Worm (Caenorhabditis elegans): ENCODE results near the gene srh-23.

DNA sequence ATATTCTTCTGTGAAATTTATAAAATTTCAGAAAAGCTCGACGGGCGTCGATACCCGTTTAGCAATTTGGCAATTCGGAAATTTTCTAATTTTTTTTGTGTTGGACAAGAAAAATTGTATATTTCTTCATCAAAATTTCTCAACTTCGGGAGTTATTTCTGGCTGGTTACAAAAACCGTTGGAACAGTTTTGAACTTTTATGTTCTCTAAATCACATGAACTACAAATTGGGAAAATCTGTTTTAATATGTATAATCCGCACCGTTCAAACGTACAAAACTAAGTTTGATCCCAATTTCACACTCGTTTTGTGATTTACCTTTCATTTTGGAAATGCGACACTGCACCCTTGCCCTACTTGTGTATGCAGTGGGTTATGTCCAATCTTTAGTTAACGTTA lies 35.5 kb upstream of the srh-23 start, which contains the start of gene T19H12.3:
- no peak for TF ChIP-seq nhr-77 (tag; optimal IDR thresholded peaks at IDR 0.05)
- TF ChIP-seq tlp-1 (tag; optimal IDR thresholded peaks at IDR 0.05), result no peak
- TF ChIP-seq tbx-2 (tag; optimal IDR thresholded peaks at IDR 0.05), result no peak
- TF ChIP-seq pqm-1 (tag; optimal IDR thresholded peaks at IDR 0.05), result no peak
- no peak for TF ChIP-seq vab-15 (tag; optimal IDR thresholded peaks at IDR 0.05)
- no peak for TF ChIP-seq dpl-1 (GFP tag; optimal IDR thresholded peaks at IDR 0.05)
- TF ChIP-seq unc-86 (tag; optimal IDR thresholded peaks at IDR 0.05), result no peak
- TF ChIP-seq snpc-4 (tag; optimal IDR thresholded peaks at IDR 0.05), result no peak
- TF ChIP-seq blmp-1 (tag; optimal IDR thresholded peaks at IDR 0.05), result no peak
- no peak for TF ChIP-seq fkh-10 (GFP tag; optimal IDR thresholded peaks at IDR 0.05)

All from whole organism, L1 larva.